Worm (Caenorhabditis elegans): Measurements from ENCODE around the gene dac-1.

ce11 chrIII:831961-832360, 16.0 kb downstream of the dac-1 start, which contains the start of gene ceeh-1:
- TF ChIP-seq elt-2 (tag; optimal IDR thresholded peaks at IDR 0.05): peak; percentile 29
- TF ChIP-seq pha-4 (tag; optimal IDR thresholded peaks at IDR 0.05): no peak
- TF ChIP-seq lin-15B (tag; optimal IDR thresholded peaks at IDR 0.05): no peak
- TF ChIP-seq ztf-11 (tag; optimal IDR thresholded peaks at IDR 0.05): no peak
